Fruit fly (Drosophila melanogaster) whole organism, pupa: Measurements from ENCODE around the gene Pomp.

Experiments used
- CG10348 ChIP-seq: fragments of 200-800 bp; sonication (Bioruptor generic); IDR thresholded peaks from 2 replicates; pipeline ENCODE4 v1.3.6; 2022; ENCODE audit warnings: missing biosample characterization, missing genetic modification characterization
- CG13204 ChIP-seq: fragments of 200-800 bp; sonication (Bioruptor generic); optimal IDR thresholded peaks from 2 replicates; lab custom pipeline; 2018; ENCODE audit warnings: missing biosample characterization, mild to moderate bottlenecking, missing genetic modification characterization, moderate library complexity
- CG17806 ChIP-seq: fragments of 200-800 bp; sonication (Bioruptor generic); optimal IDR thresholded peaks from 2 replicates; lab custom pipeline; 2018; ENCODE audit warnings: missing biosample characterization, mild to moderate bottlenecking, missing genetic modification characterization, moderate library complexity
- CG34367 ChIP-seq: fragments of 200-800 bp; sonication (Bioruptor generic); optimal IDR thresholded peaks from 2 replicates; lab custom pipeline; 2018; ENCODE audit warnings: missing biosample characterization, mild to moderate bottlenecking, missing genetic modification characterization
- CG4496 ChIP-seq: fragments of 200-800 bp; sonication (Bioruptor generic); IDR thresholded peaks from 3 replicates; pipeline ENCODE4 v1.3.6; 2022; ENCODE audit warnings: missing biosample characterization, missing genetic modification characterization
- CG9948 ChIP-seq: fragments of 200-800 bp; sonication (Bioruptor generic); optimal IDR thresholded peaks from 2 replicates; lab custom pipeline; 2018; ENCODE audit warnings: missing biosample characterization, mild to moderate bottlenecking, missing genetic modification characterization, moderate library complexity
- EcR ChIP-seq: fragments of 200-800 bp; sonication (Bioruptor generic); optimal IDR thresholded peaks from 3 replicates; lab custom pipeline; 2019; ENCODE audit warnings: missing biosample characterization, missing genetic modification characterization, mild to moderate bottlenecking, moderate library complexity, missing genetic modification reagents
- Ets98B ChIP-seq: fragments of 200-800 bp; sonication (Bioruptor generic); IDR thresholded peaks from 2 replicates; pipeline ENCODE4 v1.3.6; 2022; ENCODE audit warnings: missing biosample characterization, missing genetic modification characterization
- Pif1B ChIP-seq: fragments of 200-800 bp; sonication (Bioruptor generic); optimal IDR thresholded peaks from 3 replicates; lab custom pipeline; 2016; ENCODE audit warnings: missing biosample characterization, missing genetic modification characterization
- Snoo ChIP-seq: fragments of 200-800 bp; sonication (Bioruptor generic); optimal IDR thresholded peaks from 3 replicates; lab custom pipeline; 2017; ENCODE audit warnings: missing biosample characterization, mild to moderate bottlenecking, missing genetic modification characterization, inconsistent platforms
- fd96Ca ChIP-seq: fragments of 200-800 bp; sonication (Bioruptor generic); IDR thresholded peaks from 3 replicates; pipeline ENCODE4 v1.3.6; 2022; ENCODE audit warnings: missing biosample characterization, missing genetic modification characterization
- rn ChIP-seq: fragments of 200-800 bp; sonication (Bioruptor generic); IDR thresholded peaks from 2 replicates; pipeline ENCODE4 v1.3.6; 2022; ENCODE audit warnings: missing biosample characterization, missing genetic modification characterization

DNA sequence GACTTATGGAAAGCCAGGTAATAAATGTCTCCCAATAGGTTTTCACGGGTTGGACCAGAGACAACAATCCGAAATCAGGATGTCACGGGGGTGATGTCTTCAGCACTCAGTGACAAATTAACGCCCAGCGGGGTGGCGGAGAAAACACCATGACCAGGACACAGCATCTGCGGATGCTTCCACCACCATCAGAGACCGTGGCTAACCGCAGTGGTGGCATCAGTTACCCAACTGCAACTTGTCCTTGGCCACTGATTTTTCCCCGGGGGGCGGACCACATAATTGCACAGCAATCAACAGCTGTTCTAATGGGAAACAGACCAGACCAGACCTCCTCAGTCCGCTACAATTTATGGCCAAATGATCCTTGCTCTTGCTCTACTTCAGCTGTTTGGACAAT is 9.1 kb upstream of the Pomp start:
- no peak for TF ChIP-seq CG34367
- no peak for TF ChIP-seq CG10348 (GFP tag; lab: Robert Waterston, UW)
- no peak for TF ChIP-seq CG4496
- no peak for TF ChIP-seq CG9948 (tag; lab: Kevin White, UChicago)
- TF ChIP-seq CG17806 = no peak
- no peak for TF ChIP-seq Ets98B (GFP tag; lab: Robert Waterston, UW)
- TF ChIP-seq rn (GFP tag; lab: Robert Waterston, UW) = no peak
- no peak for TF ChIP-seq Pif1B (GFP tag; lab: Kevin White, UChicago)
- no peak for TF ChIP-seq EcR
- no peak for TF ChIP-seq Snoo (tag; lab: Kevin White, UChicago)
- no peak for TF ChIP-seq CG13204 (GFP tag; lab: Kevin White, UChicago)
- TF ChIP-seq fd96Ca (GFP tag; lab: Robert Waterston, UW) = no peak
